Fruit fly (Drosophila melanogaster) whole organism, wandering third instar larva: Measurements from ENCODE around the gene CG10562.

ENCODE experiments used
- Dfd ChIP-seq: fragments of >200 bp; optimal IDR thresholded peaks from 2 replicates; lab custom pipeline; 2017; ENCODE audit warnings: missing biosample characterization, missing genetic modification characterization
- Rel ChIP-seq, 2 experiments: fragments of 200-800 bp; sonication (Bioruptor generic) in 1 of 2; optimal IDR thresholded peaks; 2 replicates in 1 of 2; 3 replicates in 1 of 2; lab custom pipeline; 2016 to 2019; ENCODE audit warnings: mild to moderate bottlenecking in 2 of 2, missing biosample characterization in 2 of 2, missing genetic modification characterization in 2 of 2, moderate library complexity in 1 of 2
- usp ChIP-seq: fragments of >200 bp; optimal IDR thresholded peaks from 2 replicates; lab custom pipeline; 2017; ENCODE audit warnings: missing biosample characterization, missing genetic modification characterization

- no peak for TF ChIP-seq Rel (GFP tag; optimal IDR thresholded peaks at IDR 0.05; lab: Kevin White, UChicago)
- TF ChIP-seq Rel (tag; optimal IDR thresholded peaks at IDR 0.05; lab: Kevin White, UChicago): no peak
- no peak for TF ChIP-seq Dfd (GFP tag; lab: Kevin White, UChicago)
- TF ChIP-seq usp (GFP tag; lab: Kevin White, UChicago): no peak
These were observed 14.3 kb downstream of the CG10562 start, which contains the start of gene CG10550 for dm6 chr3R:25308228-25308627.
